Fruit fly (Drosophila melanogaster) whole organism, embryonic: ENCODE data around the gene f-cup.

Experiments
- Aef1 ChIP-seq: fragments of 200-800 bp; sonication (Bioruptor generic); IDR thresholded peaks from 3 replicates; pipeline ENCODE4 v1.3.6; 2022; ENCODE audit warnings: missing biosample characterization, missing genetic modification characterization
- CG10267 ChIP-seq: fragments of 200-800 bp; sonication (Bioruptor generic); optimal IDR thresholded peaks from 2 replicates; lab custom pipeline; 2018; ENCODE audit warnings: missing biosample characterization, mild to moderate bottlenecking, missing genetic modification characterization, moderate library complexity
- CG11504 ChIP-seq: fragments of 200-800 bp; sonication (Bioruptor generic); optimal IDR thresholded peaks from 3 replicates; lab custom pipeline; 2019; ENCODE audit warnings: missing biosample characterization, mild to moderate bottlenecking, missing genetic modification characterization, moderate library complexity
- CG13624 ChIP-seq: fragments of 200-800 bp; sonication (Bioruptor generic); optimal IDR thresholded peaks from 2 replicates; lab custom pipeline; 2016; ENCODE audit warnings: missing biosample characterization, missing genetic modification characterization
- CG17361 ChIP-seq: fragments of 200-800 bp; sonication (Bioruptor generic); IDR thresholded peaks from 3 replicates; pipeline ENCODE4 v1.3.6; 2022; ENCODE audit warnings: missing biosample characterization, missing genetic modification characterization
- CG17385 ChIP-seq: fragments of 200-800 bp; sonication (Bioruptor generic); optimal IDR thresholded peaks from 3 replicates; lab custom pipeline; 2018; ENCODE audit warnings: missing biosample characterization, mild to moderate bottlenecking, missing genetic modification characterization
- CG17612 ChIP-seq: fragments of 200-800 bp; sonication (Bioruptor generic); IDR thresholded peaks from 2 replicates; pipeline ENCODE4 v1.3.6; 2022; ENCODE audit warnings: missing biosample characterization, missing genetic modification characterization
- CG1832 ChIP-seq: fragments of 200-800 bp; sonication (Bioruptor generic); optimal IDR thresholded peaks from 2 replicates; lab custom pipeline; 2017; ENCODE audit warnings: missing biosample characterization, mild to moderate bottlenecking, missing genetic modification characterization, inconsistent platforms
- CG18599 ChIP-seq: fragments of 200-800 bp; sonication (Bioruptor generic); optimal IDR thresholded peaks from 3 replicates; lab custom pipeline; 2017; ENCODE audit warnings: missing biosample characterization, missing genetic modification characterization, mild to moderate bottlenecking, moderate library complexity, missing genetic modification reagents
- CG32532 ChIP-seq: fragments of 200-800 bp; sonication (Bioruptor generic); IDR thresholded peaks from 2 replicates; pipeline ENCODE4 v1.3.6; 2022; ENCODE audit warnings: missing biosample characterization, missing genetic modification characterization
- CG32767 ChIP-seq: fragments of 200-800 bp; sonication (Bioruptor generic); IDR thresholded peaks from 2 replicates; pipeline ENCODE4 v1.3.6; 2022; ENCODE audit warnings: missing biosample characterization, missing genetic modification characterization
- CG3726 ChIP-seq: fragments of 200-800 bp; sonication (Bioruptor generic); IDR thresholded peaks from 3 replicates; pipeline ENCODE4, ENCODE4 v1.3.6; 2022; ENCODE audit warnings: missing biosample characterization, missing genetic modification characterization
- CG43689 ChIP-seq: fragments of 200-800 bp; sonication (Bioruptor generic); IDR thresholded peaks from 2 replicates; pipeline ENCODE4 v1.3.6; 2022; ENCODE audit warnings: missing biosample characterization, missing genetic modification characterization
- CG4404 ChIP-seq: fragments of 200-800 bp; sonication (Bioruptor generic); IDR thresholded peaks from 2 replicates; pipeline ENCODE4 v1.3.6; 2022; ENCODE audit warnings: missing biosample characterization, missing genetic modification characterization
- CG4820 ChIP-seq: fragments of 200-800 bp; sonication (Bioruptor generic); optimal IDR thresholded peaks from 3 replicates; lab custom pipeline; 2016; ENCODE audit warnings: missing biosample characterization, missing genetic modification characterization
- CG4854 ChIP-seq: fragments of 200-800 bp; sonication (Bioruptor generic); optimal IDR thresholded peaks from 2 replicates; lab custom pipeline; 2016; ENCODE audit warnings: missing biosample characterization, missing genetic modification characterization, inconsistent platforms
- CG7271 ChIP-seq: fragments of 200-800 bp; sonication (Bioruptor generic); optimal IDR thresholded peaks from 2 replicates; lab custom pipeline; 2018; ENCODE audit warnings: missing biosample characterization, mild to moderate bottlenecking, missing genetic modification characterization, moderate library complexity
- CG7372 ChIP-seq: fragments of 200-800 bp; sonication (Bioruptor generic); IDR thresholded peaks from 2 replicates; pipeline ENCODE4 v1.3.6; 2022; ENCODE audit warnings: missing biosample characterization, missing genetic modification characterization
- CG8359 ChIP-seq: fragments of 200-800 bp; sonication (Bioruptor generic); optimal IDR thresholded peaks from 2 replicates; lab custom pipeline; 2017; ENCODE audit warnings: missing biosample characterization, mild to moderate bottlenecking, missing genetic modification characterization, borderline replicate concordance
- Dbx ChIP-seq: fragments of 200-800 bp; sonication (Bioruptor generic); IDR thresholded peaks from 3 replicates; pipeline ENCODE4 v1.3.6; 2022; ENCODE audit warnings: missing biosample characterization, missing genetic modification characterization
- E2f1 ChIP-seq: fragments of 200-800 bp; sonication (Bioruptor generic); IDR thresholded peaks from 2 replicates; pipeline ENCODE4 v1.3.6; 2022; ENCODE audit warnings: missing biosample characterization, missing genetic modification characterization
- Ets97D ChIP-seq: fragments of 200-800 bp; sonication (Bioruptor generic); optimal IDR thresholded peaks from 3 replicates; lab custom pipeline; 2016; ENCODE audit warnings: missing biosample characterization, missing genetic modification characterization
- Gug ChIP-seq: fragments of 200-800 bp; sonication (Bioruptor generic); IDR thresholded peaks from 4 replicates; pipeline ENCODE4 v1.3.6; 2022; ENCODE audit warnings: missing biosample characterization, missing genetic modification characterization
- Mrtf ChIP-seq: fragments of 200-800 bp; sonication (Bioruptor generic); IDR thresholded peaks from 3 replicates; pipeline ENCODE4 v1.3.6; 2022; ENCODE audit warnings: missing biosample characterization, missing genetic modification characterization
- Pdp1 ChIP-seq, 2 experiments: fragments of 200-800 bp; sonication (Bioruptor generic); optimal IDR thresholded peaks; 3 replicates each; lab custom pipeline; 2016; ENCODE audit warnings: missing biosample characterization in 2 of 2, missing genetic modification characterization in 2 of 2, mild to moderate bottlenecking in 1 of 2, moderate library complexity in 1 of 2
- Poxn ChIP-seq: fragments of 200-800 bp; sonication (Bioruptor generic); IDR thresholded peaks from 2 replicates; pipeline ENCODE4 v1.3.6; 2022; ENCODE audit warnings: missing biosample characterization, missing genetic modification characterization
- YL-1 ChIP-seq: fragments of 200-800 bp; sonication (Bioruptor generic); optimal IDR thresholded peaks from 3 replicates; lab custom pipeline; 2017; ENCODE audit warnings: missing biosample characterization, mild to moderate bottlenecking, missing genetic modification characterization
- ap ChIP-seq: fragments of 200-800 bp; sonication (Bioruptor generic); IDR thresholded peaks from 2 replicates; pipeline ENCODE4 v1.3.6; 2022; ENCODE audit warnings: missing biosample characterization, missing genetic modification characterization
- bsh ChIP-seq, 2 experiments: fragments of 200-800 bp; sonication (Bioruptor generic); optimal IDR thresholded peaks; 2 replicates each; lab custom pipeline; 2017 to 2018; ENCODE audit warnings: mild to moderate bottlenecking in 2 of 2, missing biosample characterization in 2 of 2, missing genetic modification characterization in 2 of 2, moderate library complexity in 1 of 2
- crc ChIP-seq: fragments of 200-800 bp; sonication (Bioruptor generic); optimal IDR thresholded peaks from 2 replicates; lab custom pipeline; 2016; ENCODE audit warnings: missing biosample characterization, missing genetic modification characterization
- cwo ChIP-seq: fragments of 200-800 bp; sonication (Bioruptor generic); optimal IDR thresholded peaks from 3 replicates; lab custom pipeline; 2017; ENCODE audit warnings: missing biosample characterization, missing genetic modification characterization, mild to moderate bottlenecking, moderate library complexity, missing genetic modification reagents
- dmrt11E ChIP-seq: fragments of 200-800 bp; sonication (Bioruptor generic); optimal IDR thresholded peaks from 3 replicates; lab custom pipeline; 2018; ENCODE audit warnings: missing biosample characterization, mild to moderate bottlenecking, missing genetic modification characterization, moderate library complexity
- ind ChIP-seq: fragments of 200-800 bp; sonication (Bioruptor generic); optimal IDR thresholded peaks from 3 replicates; lab custom pipeline; 2016; ENCODE audit warnings: missing biosample characterization, missing genetic modification characterization
- lola ChIP-seq, 3 experiments: fragments of >200 bp in 2 of 3; fragments of 200-800 bp in 1 of 3; sonication (Bioruptor generic) in 1 of 3; optimal IDR thresholded peaks; 2 replicates each; lab custom pipeline; 2017 to 2019; ENCODE audit warnings: missing biosample characterization in 3 of 3, missing genetic modification characterization in 3 of 3, mild to moderate bottlenecking in 1 of 3, moderate library complexity in 1 of 3
- luna ChIP-seq: fragments of 200-800 bp; sonication (Bioruptor generic); optimal IDR thresholded peaks from 2 replicates; lab custom pipeline; 2016; ENCODE audit warnings: missing biosample characterization, missing genetic modification characterization
- mam ChIP-seq: fragments of 200-800 bp; sonication (Bioruptor generic); optimal IDR thresholded peaks from 3 replicates; lab custom pipeline; 2016; ENCODE audit warnings: missing biosample characterization, missing genetic modification characterization
- sc ChIP-seq, 3 experiments: fragments of >200 bp in 2 of 3; fragments of 200-800 bp in 1 of 3; sonication (Bioruptor generic) in 1 of 3; optimal IDR thresholded peaks; 2 replicates in 2 of 3; 3 replicates in 1 of 3; lab custom pipeline; 2017; ENCODE audit warnings: mild to moderate bottlenecking in 1 of 3, missing biosample characterization in 1 of 3, missing genetic modification characterization in 1 of 3, missing genetic modification reagents in 1 of 3
- sisA ChIP-seq: fragments of 200-800 bp; sonication (Bioruptor generic); IDR thresholded peaks from 2 replicates; pipeline ENCODE4 v1.3.6; 2022; ENCODE audit warnings: missing biosample characterization, missing genetic modification characterization
- slou ChIP-seq: fragments of 200-800 bp; sonication (Bioruptor generic); optimal IDR thresholded peaks from 3 replicates; lab custom pipeline; 2016; ENCODE audit warnings: missing biosample characterization, missing genetic modification characterization
- sug ChIP-seq: fragments of 200-800 bp; optimal IDR thresholded peaks from 2 replicates; lab custom pipeline; 2019; ENCODE audit warnings: missing biosample characterization, mild to moderate bottlenecking, missing genetic modification characterization, moderate library complexity
- tin ChIP-seq: fragments of 200-800 bp; sonication (Bioruptor generic); optimal IDR thresholded peaks from 3 replicates; lab custom pipeline; 2016; ENCODE audit warnings: missing biosample characterization, missing genetic modification characterization
- wdn ChIP-seq: fragments of 200-800 bp; sonication (Bioruptor generic); IDR thresholded peaks from 2 replicates; pipeline ENCODE4 v1.3.6; 2022; ENCODE audit warnings: missing biosample characterization, missing genetic modification characterization
- wor ChIP-seq: fragments of 200-800 bp; sonication (Bioruptor generic); IDR thresholded peaks from 2 replicates; pipeline ENCODE4 v1.3.6; 2022; ENCODE audit warnings: missing biosample characterization, missing genetic modification characterization

The f-cup gene

dm6 chr3R:13676137-13677086, 24.2 kb downstream of the f-cup start, which contains the start of the genes Lkb1 and CG9588 (continued):
- peak; percentile 64; the same call in 1 of the 3 replicates for TF ChIP-seq CG3726 (GFP tag; lab: Robert Waterston, UW)
- TF ChIP-seq sisA (GFP tag; lab: Robert Waterston, UW), result peak; percentile 87
- no peak for TF ChIP-seq crc (GFP tag; lab: Kevin White, UChicago)
- no peak for TF ChIP-seq slou
- TF ChIP-seq CG32767 (GFP tag; lab: Robert Waterston, UW), result peak; percentile 53; the same call in 1 of the 2 replicates
- peak; percentile 34 to 46 for TF ChIP-seq bsh (GFP tag; optimal IDR thresholded peaks at IDR 0.05; lab: Kevin White, UChicago)
- peak; percentile 45 for TF ChIP-seq CG13624 (GFP tag; lab: Kevin White, UChicago)
- TF ChIP-seq CG1832 (GFP tag; lab: Kevin White, UChicago), result no peak
- peak; percentile 40 for TF ChIP-seq Ets97D (GFP tag; lab: Kevin White, UChicago)
- peak; percentile 88 for TF ChIP-seq YL-1 (GFP tag; lab: Kevin White, UChicago)
- TF ChIP-seq CG7271 (tag; lab: Kevin White, UChicago), result no peak
- TF ChIP-seq CG43689 (GFP tag; lab: Robert Waterston, UW), result peak; percentile 55
- TF ChIP-seq wor (GFP tag; lab: Robert Waterston, UW), result peak; percentile 41; the same call in 1 of the 2 replicates
- peak; percentile 38 to 41 for TF ChIP-seq Pdp1 (GFP tag; optimal IDR thresholded peaks at IDR 0.05; lab: Kevin White, UChicago)
- TF ChIP-seq Poxn (GFP tag; lab: Robert Waterston, UW), result no peak
- peak; percentile 74 for TF ChIP-seq Dbx (GFP tag; lab: Robert Waterston, UW)
- no peak for TF ChIP-seq CG4820 (GFP tag; lab: Kevin White, UChicago)
- TF ChIP-seq CG17361 (GFP tag; lab: Robert Waterston, UW), result peak; percentile 33; the same call in 1 of the 3 replicates
- TF ChIP-seq CG4404 (GFP tag; lab: Robert Waterston, UW), result peak; percentile 60
- peak; percentile 76 for TF ChIP-seq ap (GFP tag; lab: Robert Waterston, UW)
- TF ChIP-seq CG7372 (GFP tag; lab: Robert Waterston, UW), result peak; percentile 66
- peak; percentile 30 for TF ChIP-seq dmrt11E (tag; lab: Kevin White, UChicago)
- TF ChIP-seq luna (GFP tag; lab: Kevin White, UChicago), result no peak
- peak; percentile 35 for TF ChIP-seq mam (GFP tag; lab: Kevin White, UChicago)
- peak; percentile 65 for TF ChIP-seq Aef1 (GFP tag; lab: Robert Waterston, UW)
- TF ChIP-seq CG18599 (GFP tag; lab: Kevin White, UChicago), result peak; percentile 53
- TF ChIP-seq CG10267 (tag; lab: Kevin White, UChicago), result peak; percentile 28
- TF ChIP-seq wdn (GFP tag; lab: Robert Waterston, UW), result peak; percentile 67
- no peak for TF ChIP-seq CG4854 (GFP tag; lab: Kevin White, UChicago)
- TF ChIP-seq Gug (GFP tag; lab: Robert Waterston, UW), result peak; percentile 84
- no peak for TF ChIP-seq sug
- no peak for TF ChIP-seq CG17385 (GFP tag; lab: Kevin White, UChicago)
- TF ChIP-seq lola (GFP tag; optimal IDR thresholded peaks at IDR 0.05; lab: Kevin White, UChicago), result peak in 1 of 3 experiments; percentile 20
- peak; percentile 4 for TF ChIP-seq tin (GFP tag; lab: Kevin White, UChicago)
- no peak for TF ChIP-seq CG8359
- TF ChIP-seq CG17612, result peak; percentile 47; the same call in 1 of the 2 replicates
- peak; percentile 17 for TF ChIP-seq CG11504 (tag; lab: Kevin White, UChicago)
- peak; percentile 33 for TF ChIP-seq cwo (GFP tag; lab: Kevin White, UChicago)
- TF ChIP-seq ind (GFP tag; lab: Kevin White, UChicago), result peak; percentile 70
- TF ChIP-seq sc (optimal IDR thresholded peaks at IDR 0.05; lab: Kevin White, UChicago), result no peak
- no peak for TF ChIP-seq sc (GFP tag; optimal IDR thresholded peaks at IDR 0.05; lab: Kevin White, UChicago)
- TF ChIP-seq E2f1 (GFP tag; lab: Robert Waterston, UW), result peak; percentile 73
- TF ChIP-seq Mrtf (GFP tag; lab: Robert Waterston, UW), result peak; percentile 69
- TF ChIP-seq CG32532 (GFP tag; lab: Robert Waterston, UW), result peak; percentile 81
